Worm (Caenorhabditis elegans): Measurements from ENCODE around the gene ceh-10.

ce11 chrIII:5812672-5813071 lies 13.8 kb downstream of the ceh-10 start:
- TF ChIP-seq unc-120 (tag; optimal IDR thresholded peaks at IDR 0.05; ENCODE audit: poor library complexity, severe bottlenecking) (no peak), snpc-4 (tag; optimal IDR thresholded peaks at IDR 0.05) (no peak), ztf-11 (tag; optimal IDR thresholded peaks at IDR 0.05) (no peak), drap-1 (GFP tag; optimal IDR thresholded peaks at IDR 0.05) (no peak), nhr-237 (tag; optimal IDR thresholded peaks at IDR 0.05) (no peak), ceh-43 (GFP tag; optimal IDR thresholded peaks at IDR 0.05) (no peak), mab-5 (tag; optimal IDR thresholded peaks at IDR 0.05) (no peak)

Measured in whole organism, mixed stage, embryonic.